Worm (Caenorhabditis elegans) whole organism, L4 larva: Measurements from ENCODE around the gene C06E4.2.

Experiments used
- F26F4.8 ChIP-seq: fragments of 200-800 bp; sonication (Bioruptor generic); conservative IDR thresholded peaks from 2 replicates; pipeline ENCODE4 v1.3.6; 2022; ENCODE audit warnings: missing genetic modification characterization, missing compliant biosample characterization
- F49E8.2 ChIP-seq: sonication (generic microtip); optimal IDR thresholded peaks from 2 replicates; lab custom pipeline; 2016; ENCODE audit warnings: missing compliant biosample characterization, mild to moderate bottlenecking, missing genetic modification characterization, borderline replicate concordance
- R02D3.7 ChIP-seq: fragments of 150-350 bp; sonication (generic microtip); optimal IDR thresholded peaks from 3 replicates; lab custom pipeline; 2014; ENCODE audit warnings: missing biosample characterization, missing genetic modification characterization
- Y48G9A.11 ChIP-seq: fragments of 200-800 bp; sonication (Bioruptor generic); IDR thresholded peaks from 2 replicates; pipeline ENCODE4 v1.3.6; 2022; ENCODE audit warnings: missing genetic modification reagents, missing genetic modification characterization, missing compliant biosample characterization
- Y75B8A.6 ChIP-seq: fragments of 200-800 bp; sonication (Bioruptor generic); IDR thresholded peaks from 2 replicates; pipeline ENCODE4 v1.3.6; 2022; ENCODE audit warnings: missing genetic modification reagents, missing genetic modification characterization, missing compliant biosample characterization
- ZK546.5 ChIP-seq, 2 experiments: sonication (generic microtip); optimal IDR thresholded peaks; 2 replicates each; lab custom pipeline; 2017; ENCODE audit warnings: missing biosample characterization in 2 of 2, missing genetic modification characterization in 2 of 2
- aha-1 ChIP-seq: fragments of 150-350 bp; peaks from one replicate; lab custom pipeline; 2014; ENCODE audit warnings: missing biosample characterization, missing genetic modification characterization
- ama-1 ChIP-seq: fragments of 150-350 bp; optimal IDR thresholded peaks from 2 replicates; lab custom pipeline; 2014; ENCODE audit warnings: inconsistent platforms, mixed read lengths
- ceh-32 ChIP-seq: sonication (generic microtip); optimal IDR thresholded peaks from 2 replicates; lab custom pipeline; 2016; ENCODE audit warnings: mild to moderate bottlenecking, missing genetic modification characterization, missing compliant biosample characterization; ENCODE audit not compliant: poor library complexity
- ces-1 ChIP-seq: fragments of 150-350 bp; sonication (generic microtip); optimal IDR thresholded peaks from 4 replicates; lab custom pipeline; 2014; ENCODE audit warnings: missing biosample characterization, missing genetic modification reagents, missing genetic modification characterization
- cey-2 ChIP-seq: sonication (generic microtip); optimal IDR thresholded peaks from 3 replicates; lab custom pipeline; 2017; ENCODE audit warnings: missing genetic modification characterization, mild to moderate bottlenecking, missing compliant biosample characterization, antibody characterized with exemption, borderline replicate concordance; ENCODE audit not compliant: insufficient read depth
- ctbp-1 ChIP-seq: fragments of 200-800 bp; sonication (Bioruptor generic); IDR thresholded peaks from 2 replicates; pipeline ENCODE4 v1.3.6; 2022; ENCODE audit warnings: missing genetic modification reagents, missing genetic modification characterization, missing compliant biosample characterization
- daf-16 ChIP-seq, 3 experiments: sonication (generic microtip); optimal IDR thresholded peaks; 2 replicates each; lab custom pipeline; 2016 to 2017; ENCODE audit warnings: missing genetic modification characterization in 3 of 3, missing genetic modification reagents in 3 of 3, mild to moderate bottlenecking in 2 of 3, missing compliant biosample characterization in 2 of 3, missing biosample characterization in 1 of 3, moderate library complexity in 1 of 3
- daf-19 ChIP-seq: fragments of 200-800 bp; sonication (Bioruptor generic); conservative IDR thresholded peaks from 2 replicates; pipeline ENCODE4 v1.3.6; 2022; ENCODE audit warnings: missing genetic modification characterization, missing compliant biosample characterization
- dmd-6 ChIP-seq: fragments of 200-800 bp; sonication (Bioruptor generic); IDR thresholded peaks from 2 replicates; pipeline ENCODE4 v1.3.6; 2022; ENCODE audit warnings: missing genetic modification reagents, missing genetic modification characterization, missing compliant biosample characterization
- egl-27 ChIP-seq: sonication (generic microtip); optimal IDR thresholded peaks from 3 replicates; lab custom pipeline; 2017; ENCODE audit warnings: missing biosample characterization, missing genetic modification reagents, missing genetic modification characterization
- hlh-11 ChIP-seq: fragments of 200-800 bp; sonication (Bioruptor generic); optimal IDR thresholded peaks from 2 replicates; lab custom pipeline; 2018; ENCODE audit warnings: mild to moderate bottlenecking, missing genetic modification characterization, missing compliant biosample characterization
- hlh-30 ChIP-seq: sonication (generic microtip); optimal IDR thresholded peaks from 2 replicates; lab custom pipeline; 2017; ENCODE audit warnings: antibody characterized with exemption, mild to moderate bottlenecking, missing genetic modification characterization, missing compliant biosample characterization; ENCODE audit not compliant: insufficient read depth
- hmg-1.1 ChIP-seq: fragments of 200-800 bp; sonication (Bioruptor generic); IDR thresholded peaks from 2 replicates; pipeline ENCODE4 v1.3.6; 2022; ENCODE audit warnings: missing genetic modification reagents, missing genetic modification characterization, missing compliant biosample characterization
- jun-1 ChIP-seq: fragments of 150-350 bp; optimal IDR thresholded peaks from 2 replicates; lab custom pipeline; 2014; ENCODE audit warnings: missing biosample characterization, missing genetic modification reagents, missing genetic modification characterization
- lin-1 ChIP-seq: fragments of 200-800 bp; sonication (Bioruptor generic); IDR thresholded peaks from 2 replicates; pipeline ENCODE4 v1.3.6; 2022; ENCODE audit warnings: missing genetic modification reagents, missing genetic modification characterization, missing compliant biosample characterization
- lin-38 ChIP-seq: fragments of 200-800 bp; sonication (Bioruptor generic); IDR thresholded peaks from 2 replicates; pipeline ENCODE4 v1.3.6; 2022; ENCODE audit warnings: missing genetic modification reagents, missing genetic modification characterization, missing compliant biosample characterization
- lin-39 ChIP-seq: fragments of 150-350 bp; optimal IDR thresholded peaks from 2 replicates; lab custom pipeline; 2014; ENCODE audit warnings: missing biosample characterization, missing genetic modification reagents, missing genetic modification characterization
- mdl-1 ChIP-seq, 2 experiments: fragments of 150-350 bp in 1 of 2; sonication (generic microtip) in 1 of 2; optimal IDR thresholded peaks; 2 replicates each; lab custom pipeline; 2014 to 2017; ENCODE audit warnings: missing biosample characterization in 2 of 2, missing genetic modification characterization in 2 of 2
- mxl-2 ChIP-seq: fragments of 200-800 bp; sonication (Bioruptor generic); conservative IDR thresholded peaks from 2 replicates; pipeline ENCODE4 v1.3.6; 2022; ENCODE audit warnings: missing genetic modification reagents, missing genetic modification characterization, missing compliant biosample characterization
- nhr-10 ChIP-seq: fragments of 150-350 bp; optimal IDR thresholded peaks from 2 replicates; lab custom pipeline; 2014; ENCODE audit warnings: missing biosample characterization, missing genetic modification characterization
- nhr-102 ChIP-seq: sonication (generic microtip); optimal IDR thresholded peaks from 2 replicates; lab custom pipeline; 2016; ENCODE audit warnings: mild to moderate bottlenecking, missing genetic modification characterization, moderate library complexity, missing compliant biosample characterization
- nhr-237 ChIP-seq: sonication (generic microtip); optimal IDR thresholded peaks from 2 replicates; lab custom pipeline; 2017; ENCODE audit warnings: missing biosample characterization, missing genetic modification characterization
- nhr-28 ChIP-seq: fragments of 150-350 bp; optimal IDR thresholded peaks from 2 replicates; lab custom pipeline; 2014; ENCODE audit warnings: missing biosample characterization, missing genetic modification characterization
- nhr-42 ChIP-seq: fragments of 200-800 bp; sonication (Bioruptor generic); IDR thresholded peaks from 2 replicates; pipeline ENCODE4 v1.3.6; 2022; ENCODE audit warnings: missing genetic modification characterization, missing compliant biosample characterization
- pha-4 ChIP-seq, 2 experiments: fragments of 150-350 bp in 1 of 2; fragments of 200-800 bp in 1 of 2; sonication (Bioruptor generic) in 1 of 2; IDR thresholded peaks in 1 of 2; optimal IDR thresholded peaks in 1 of 2; 2 replicates each; pipeline versions ENCODE4 v1.3.6 to Lab custom; 2014 to 2022; ENCODE audit warnings: missing genetic modification characterization in 2 of 2, missing genetic modification reagents in 2 of 2, missing biosample characterization in 1 of 2, missing compliant biosample characterization in 1 of 2
- rbr-2 ChIP-seq: sonication (generic microtip); optimal IDR thresholded peaks from 2 replicates; lab custom pipeline; 2016; ENCODE audit warnings: missing genotype, missing genetic modification characterization, missing compliant biosample characterization
- snpc-1.2 ChIP-seq: fragments of 200-800 bp; sonication (Bioruptor generic); IDR thresholded peaks from 2 replicates; pipeline ENCODE4 v1.3.6; 2022; ENCODE audit warnings: missing genetic modification reagents, missing genetic modification characterization, missing compliant biosample characterization
- tag-97 ChIP-seq: fragments of 200-800 bp; sonication (Bioruptor generic); IDR thresholded peaks from 2 replicates; pipeline ENCODE4 v1.3.6; 2022; ENCODE audit warnings: missing genetic modification characterization, missing compliant biosample characterization
- unc-62 ChIP-seq, 3 experiments: fragments of 150-350 bp in 1 of 3; sonication (generic microtip); optimal IDR thresholded peaks in 2 of 3; peaks in 1 of 3; 1 replicate in 1 of 3; 2 replicates in 2 of 3; lab custom pipeline; 2014 to 2017; ENCODE audit warnings: missing biosample characterization in 3 of 3, missing genetic modification characterization in 3 of 3, missing genetic modification reagents in 3 of 3, missing genotype in 1 of 3
- zfp-3 ChIP-seq: fragments of 200-800 bp; sonication (Bioruptor generic); conservative IDR thresholded peaks from 2 replicates; pipeline ENCODE4 v1.3.6; 2022; ENCODE audit warnings: missing genetic modification reagents, missing genetic modification characterization, missing compliant biosample characterization
- zip-11 ChIP-seq: fragments of 200-800 bp; sonication (Bioruptor generic); IDR thresholded peaks from 2 replicates; pipeline ENCODE4 v1.3.6; 2022; ENCODE audit warnings: missing genetic modification characterization, missing compliant biosample characterization
- ztf-7 ChIP-seq: fragments of 150-350 bp; optimal IDR thresholded peaks from 2 replicates; lab custom pipeline; 2014; ENCODE audit warnings: missing biosample characterization, missing genetic modification characterization

C06E4.2 gene

DNA sequence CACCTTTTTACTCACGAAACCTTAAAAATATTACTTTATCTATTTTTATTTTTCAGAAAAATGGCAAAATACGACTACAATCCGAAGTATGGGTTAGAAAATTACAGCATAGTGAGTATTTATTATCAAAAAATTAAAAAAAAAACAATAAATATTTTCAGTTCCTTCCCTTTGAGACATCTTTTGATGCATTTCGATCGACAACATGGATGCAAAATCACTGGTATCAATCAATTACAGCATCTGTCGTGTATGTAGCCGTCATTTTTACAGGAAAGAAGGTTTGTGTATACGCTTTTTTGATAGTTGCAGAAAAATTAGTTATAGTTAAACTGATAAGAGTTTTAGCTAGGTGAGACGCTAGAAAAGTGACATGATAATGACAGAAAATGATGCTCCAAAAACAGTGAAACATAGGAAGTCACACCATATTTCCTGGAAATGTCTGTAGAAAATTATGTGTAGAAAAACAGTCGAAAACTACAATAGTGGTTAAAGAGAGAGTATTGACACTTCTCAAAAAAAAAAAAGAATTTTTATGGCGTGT, 39.0 kb upstream of the C06E4.2 start, which contains the start of gene elo-3 (continued):
- TF ChIP-seq unc-62 (GFP tag; optimal IDR thresholded peaks at IDR 0.05 in 1 of 2; lab: Kevin White, UChicago) (peak in 1 of 2 experiments; percentile 68), unc-62 (tag; optimal IDR thresholded peaks at IDR 0.05; lab: Kevin White, UChicago) (no peak), dmd-6 (GFP tag; lab: Robert Waterston, UW) (peak; percentile 92), aha-1 (tag; lab: Kevin White, UChicago) (peak; percentile 26), pha-4 (GFP tag; IDR thresholded peaks at IDR 0.05; lab: Robert Waterston, UW) (no peak), pha-4 (tag; optimal IDR thresholded peaks at IDR 0.05; lab: Kevin White, UChicago) (no peak), ama-1 (lab: Kevin White, UChicago) (no peak), ces-1 (GFP tag; lab: Kevin White, UChicago) (no peak), zfp-3 (GFP tag; lab: Robert Waterston, UW) (no peak), nhr-10 (tag; lab: Kevin White, UChicago) (no peak)

DNA sequence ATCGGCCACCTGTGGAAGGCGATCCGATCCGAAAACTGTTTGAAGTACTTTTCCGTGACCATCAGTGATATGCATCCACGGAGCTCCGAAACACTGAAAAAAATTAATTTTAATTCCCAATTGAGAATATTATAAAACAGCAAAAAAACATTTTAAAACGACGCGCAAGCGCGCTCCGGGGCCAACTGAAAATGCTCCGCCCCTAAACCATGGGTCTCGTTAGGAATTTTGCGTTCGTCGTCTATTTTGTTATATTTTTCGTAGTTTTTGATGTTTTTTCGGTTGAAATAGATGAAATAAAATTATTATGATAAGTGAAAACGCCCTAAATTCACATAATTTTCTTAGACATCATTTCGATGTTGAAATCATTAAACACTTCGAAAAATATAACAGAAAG, 36.2 kb upstream of the C06E4.2 start:
- TF ChIP-seq hmg-1.1 (GFP tag; lab: Robert Waterston, UW): no peak
- TF ChIP-seq lin-1 (GFP tag; lab: Robert Waterston, UW): 0 out of 2 replicates have a peak, but pooled peaks have one; percentile 17
- no peak for TF ChIP-seq nhr-42
- no peak for TF ChIP-seq mdl-1 (tag; optimal IDR thresholded peaks at IDR 0.05; lab: Kevin White, UChicago)
- TF ChIP-seq daf-19 (GFP tag; lab: Robert Waterston, UW): no peak
- no peak for TF ChIP-seq nhr-102 (tag; lab: Kevin White, UChicago)
- no peak for TF ChIP-seq nhr-237 (tag; lab: Kevin White, UChicago)
- no peak for TF ChIP-seq ZK546.5 (tag; optimal IDR thresholded peaks at IDR 0.05; lab: Kevin White, UChicago)
- TF ChIP-seq ceh-32: no peak
- TF ChIP-seq jun-1 (tag; lab: Kevin White, UChicago): peak; percentile 24
- TF ChIP-seq aha-1 (tag; lab: Kevin White, UChicago): peak; percentile 56
- TF ChIP-seq ctbp-1 (GFP tag; lab: Robert Waterston, UW): no peak
- no peak for TF ChIP-seq zip-11 (GFP tag; lab: Robert Waterston, UW)
- peak; percentile 54 for TF ChIP-seq lin-38 (GFP tag; lab: Robert Waterston, UW)
- TF ChIP-seq tag-97 (GFP tag; lab: Robert Waterston, UW): no peak
- TF ChIP-seq F49E8.2 (tag; lab: Kevin White, UChicago): no peak
- TF ChIP-seq ztf-7 (tag; lab: Kevin White, UChicago): no peak
- TF ChIP-seq cey-2 (tag; lab: Kevin White, UChicago): no peak
- TF ChIP-seq rbr-2 (tag; lab: Kevin White, UChicago): peak; percentile 23
- peak; percentile 14 for TF ChIP-seq hlh-11 (tag; lab: Kevin White, UChicago)
- no peak for TF ChIP-seq Y48G9A.11
- no peak for TF ChIP-seq lin-39
- TF ChIP-seq egl-27 (tag; lab: Kevin White, UChicago): no peak
- no peak for TF ChIP-seq Y75B8A.6 (GFP tag; lab: Robert Waterston, UW)
- no peak for TF ChIP-seq dmd-6 (GFP tag; lab: Robert Waterston, UW)
- TF ChIP-seq R02D3.7 (tag; lab: Kevin White, UChicago): no peak
- TF ChIP-seq snpc-1.2 (GFP tag; lab: Robert Waterston, UW): no peak
- TF ChIP-seq mxl-2 (GFP tag; lab: Robert Waterston, UW): no peak
- no peak for TF ChIP-seq F26F4.8 (GFP tag; lab: Robert Waterston, UW)
- TF ChIP-seq, all 104 proteins: peak for 6

DNA sequence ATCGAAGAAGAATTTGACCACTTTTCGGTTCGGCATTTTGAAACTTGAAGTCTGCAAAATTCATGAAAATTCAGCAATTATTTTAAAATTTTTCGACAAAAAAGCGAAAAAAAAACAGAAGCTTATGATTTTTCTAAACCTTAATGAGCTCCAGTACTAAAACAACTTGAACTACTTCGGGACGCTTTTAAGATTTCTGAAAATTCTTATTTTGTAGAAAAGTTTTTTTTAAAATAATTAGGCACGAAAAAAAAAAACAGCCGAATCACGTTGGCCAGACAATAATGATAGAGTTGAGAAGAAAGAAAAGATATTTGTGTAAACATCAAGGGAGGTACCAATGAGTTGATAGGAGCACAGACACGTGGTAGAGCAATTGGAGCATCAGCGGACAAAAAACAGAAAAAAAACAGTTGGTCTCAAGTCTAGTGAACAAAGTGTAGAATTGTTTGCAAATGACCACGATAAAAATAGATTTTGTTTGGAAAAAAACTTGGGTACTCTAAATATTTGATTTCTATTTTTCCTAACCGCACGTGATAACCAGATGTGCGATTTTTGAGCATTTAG, 34.5 kb upstream of the C06E4.2 start, which contains the start of gene gstk-2:
gstk-2 (minus strand) TSS at position 51 of the 570 bp plus-strand sequence.
- TF ChIP-seq hlh-11 (tag; lab: Kevin White, UChicago) (peak; percentile 10), nhr-28 (tag; lab: Kevin White, UChicago) (peak; percentile 4), Y48G9A.11 (no peak), hlh-30 (peak; percentile 40), mdl-1 (tag; optimal IDR thresholded peaks at IDR 0.05; lab: Kevin White, UChicago) (peak in 1 of 2 experiments; percentile 11), daf-16 (GFP tag; optimal IDR thresholded peaks at IDR 0.05; lab: Kevin White, UChicago) (peak in 1 of 2 experiments; percentile 74), daf-16 (tag; optimal IDR thresholded peaks at IDR 0.05; lab: Kevin White, UChicago) (peak; percentile 26)
